Worm (Caenorhabditis elegans) whole organism, L4 larva: ENCODE measurements around the gene W01C8.1.

Source experiments
- D1046.2 ChIP-seq: fragments of 200-800 bp; sonication (Bioruptor generic); IDR thresholded peaks from 2 replicates; pipeline ENCODE4 v1.3.6; 2022; ENCODE audit warnings: missing genetic modification characterization, missing compliant biosample characterization
- F10B5.3 ChIP-seq: sonication (generic microtip); optimal IDR thresholded peaks from 2 replicates; lab custom pipeline; 2016; ENCODE audit warnings: mild to moderate bottlenecking, missing genetic modification characterization, missing compliant biosample characterization
- F26F4.8 ChIP-seq: fragments of 200-800 bp; sonication (Bioruptor generic); conservative IDR thresholded peaks from 2 replicates; pipeline ENCODE4 v1.3.6; 2022; ENCODE audit warnings: missing genetic modification characterization, missing compliant biosample characterization
- F37D6.2 ChIP-seq: sonication (generic microtip); optimal IDR thresholded peaks from 2 replicates; lab custom pipeline; 2016; ENCODE audit warnings: mild to moderate bottlenecking, missing genetic modification characterization, missing compliant biosample characterization
- T20F7.1 ChIP-seq: fragments of 200-800 bp; sonication (Bioruptor generic); optimal IDR thresholded peaks from 2 replicates; lab custom pipeline; 2018; ENCODE audit warnings: mild to moderate bottlenecking, missing genetic modification characterization, missing compliant biosample characterization
- Y5F2A.4 ChIP-seq: fragments of 200-800 bp; sonication (Bioruptor generic); optimal IDR thresholded peaks from 2 replicates; lab custom pipeline; 2018; ENCODE audit warnings: mild to moderate bottlenecking, missing genetic modification characterization, missing compliant biosample characterization
- Y75B8A.6 ChIP-seq: fragments of 200-800 bp; sonication (Bioruptor generic); IDR thresholded peaks from 2 replicates; pipeline ENCODE4 v1.3.6; 2022; ENCODE audit warnings: missing genetic modification reagents, missing genetic modification characterization, missing compliant biosample characterization
- ZK337.2 ChIP-seq: fragments of 200-800 bp; sonication (Bioruptor generic); IDR thresholded peaks from 2 replicates; pipeline ENCODE4 v1.3.6; 2022; ENCODE audit warnings: missing genetic modification reagents, missing genetic modification characterization, missing compliant biosample characterization
- ZK546.5 ChIP-seq, 2 experiments: sonication (generic microtip); optimal IDR thresholded peaks; 2 replicates each; lab custom pipeline; 2017; ENCODE audit warnings: missing biosample characterization in 2 of 2, missing genetic modification characterization in 2 of 2
- aha-1 ChIP-seq: fragments of 150-350 bp; peaks from one replicate; lab custom pipeline; 2014; ENCODE audit warnings: missing biosample characterization, missing genetic modification characterization
- ceh-20 ChIP-seq: fragments of 200-800 bp; sonication (Bioruptor generic); IDR thresholded peaks from 2 replicates; pipeline ENCODE4 v1.3.6; 2022; ENCODE audit warnings: missing genetic modification reagents, missing genetic modification characterization, missing compliant biosample characterization
- ceh-28 ChIP-seq: fragments of 150-350 bp; optimal IDR thresholded peaks from 2 replicates; lab custom pipeline; 2014; ENCODE audit warnings: missing biosample characterization, missing genetic modification reagents, missing genetic modification characterization
- ceh-32 ChIP-seq: sonication (generic microtip); optimal IDR thresholded peaks from 2 replicates; lab custom pipeline; 2016; ENCODE audit warnings: mild to moderate bottlenecking, missing genetic modification characterization, missing compliant biosample characterization; ENCODE audit not compliant: poor library complexity
- ceh-82 ChIP-seq: sonication (generic microtip); optimal IDR thresholded peaks from 2 replicates; lab custom pipeline; 2017; ENCODE audit warnings: missing biosample characterization, missing genetic modification characterization
- ces-1 ChIP-seq: fragments of 150-350 bp; sonication (generic microtip); optimal IDR thresholded peaks from 4 replicates; lab custom pipeline; 2014; ENCODE audit warnings: missing biosample characterization, missing genetic modification reagents, missing genetic modification characterization
- ctbp-1 ChIP-seq: fragments of 200-800 bp; sonication (Bioruptor generic); IDR thresholded peaks from 2 replicates; pipeline ENCODE4 v1.3.6; 2022; ENCODE audit warnings: missing genetic modification reagents, missing genetic modification characterization, missing compliant biosample characterization
- daf-16 ChIP-seq, 3 experiments: sonication (generic microtip); optimal IDR thresholded peaks; 2 replicates each; lab custom pipeline; 2016 to 2017; ENCODE audit warnings: missing genetic modification characterization in 3 of 3, missing genetic modification reagents in 3 of 3, mild to moderate bottlenecking in 2 of 3, missing compliant biosample characterization in 2 of 3, missing biosample characterization in 1 of 3, moderate library complexity in 1 of 3
- daf-8 ChIP-seq: fragments of 200-800 bp; sonication (Bioruptor generic); IDR thresholded peaks from 2 replicates; pipeline ENCODE4 v1.3.6; 2022; ENCODE audit warnings: missing genetic modification characterization, missing compliant biosample characterization
- duxl-1 ChIP-seq: sonication (generic microtip); optimal IDR thresholded peaks from 2 replicates; lab custom pipeline; 2016; ENCODE audit warnings: mild to moderate bottlenecking, missing genetic modification characterization, moderate library complexity, missing compliant biosample characterization; ENCODE audit not compliant: poor library complexity
- dve-1 ChIP-seq: sonication (generic microtip); optimal IDR thresholded peaks from 2 replicates; lab custom pipeline; 2017; ENCODE audit warnings: antibody characterized with exemption, mild to moderate bottlenecking, missing genetic modification characterization, missing compliant biosample characterization; ENCODE audit not compliant: insufficient read depth
- fkh-10 ChIP-seq: fragments of 150-350 bp; optimal IDR thresholded peaks from 2 replicates; lab custom pipeline; 2014; ENCODE audit warnings: missing biosample characterization, missing genetic modification reagents, missing genetic modification characterization
- hmg-1.1 ChIP-seq: fragments of 200-800 bp; sonication (Bioruptor generic); IDR thresholded peaks from 2 replicates; pipeline ENCODE4 v1.3.6; 2022; ENCODE audit warnings: missing genetic modification reagents, missing genetic modification characterization, missing compliant biosample characterization
- jun-1 ChIP-seq: fragments of 150-350 bp; optimal IDR thresholded peaks from 2 replicates; lab custom pipeline; 2014; ENCODE audit warnings: missing biosample characterization, missing genetic modification reagents, missing genetic modification characterization
- lim-7 ChIP-seq: fragments of 200-800 bp; sonication (Bioruptor generic); IDR thresholded peaks from 2 replicates; pipeline ENCODE4 v1.3.6; 2022; ENCODE audit warnings: missing genetic modification characterization, missing compliant biosample characterization
- lin-15B ChIP-seq: fragments of 150-350 bp; sonication (generic microtip); optimal IDR thresholded peaks from 3 replicates; lab custom pipeline; 2014; ENCODE audit warnings: missing biosample characterization, missing genetic modification characterization
- lir-3 ChIP-seq: sonication (generic microtip); optimal IDR thresholded peaks from 2 replicates; lab custom pipeline; 2016; ENCODE audit warnings: mild to moderate bottlenecking, missing genetic modification characterization, missing compliant biosample characterization
- lsy-2 ChIP-seq, 2 experiments: fragments of 150-350 bp in 1 of 2; sonication (generic microtip) in 1 of 2; optimal IDR thresholded peaks; 2 replicates each; lab custom pipeline; 2014 to 2017; ENCODE audit warnings: missing biosample characterization in 2 of 2, missing genetic modification characterization in 2 of 2
- madf-5 ChIP-seq, 2 experiments: fragments of 200-800 bp; sonication (Bioruptor generic); IDR thresholded peaks; 2 replicates each; pipeline ENCODE4 v1.3.6; 2022; ENCODE audit warnings: missing compliant biosample characterization in 2 of 2, missing genetic modification characterization in 2 of 2
- mdt-29 ChIP-seq: fragments of 200-800 bp; sonication (Bioruptor generic); IDR thresholded peaks from 2 replicates; pipeline ENCODE4 v1.3.6; 2022; ENCODE audit warnings: missing genetic modification reagents, missing genetic modification characterization, missing compliant biosample characterization
- mep-1 ChIP-seq: fragments of 150-350 bp; sonication (generic microtip); optimal IDR thresholded peaks from 3 replicates; lab custom pipeline; 2014; ENCODE audit warnings: missing biosample characterization, missing genetic modification characterization
- mes-2 ChIP-seq: sonication (generic microtip); optimal IDR thresholded peaks from 2 replicates; lab custom pipeline; 2016; ENCODE audit warnings: missing genotype, mild to moderate bottlenecking, missing genetic modification characterization, missing compliant biosample characterization; ENCODE audit not compliant: poor library complexity, severe bottlenecking
- nhr-10 ChIP-seq: fragments of 150-350 bp; optimal IDR thresholded peaks from 2 replicates; lab custom pipeline; 2014; ENCODE audit warnings: missing biosample characterization, missing genetic modification characterization
- nhr-111 ChIP-seq: fragments of 200-800 bp; sonication (Bioruptor generic); optimal IDR thresholded peaks from 2 replicates; lab custom pipeline; 2018; ENCODE audit warnings: mild to moderate bottlenecking, missing genetic modification characterization, missing compliant biosample characterization
- nhr-237 ChIP-seq: sonication (generic microtip); optimal IDR thresholded peaks from 2 replicates; lab custom pipeline; 2017; ENCODE audit warnings: missing biosample characterization, missing genetic modification characterization
- nhr-25 ChIP-seq: sonication (generic microtip); optimal IDR thresholded peaks from 2 replicates; lab custom pipeline; 2017; ENCODE audit warnings: missing genetic modification characterization, mild to moderate bottlenecking, missing compliant biosample characterization, antibody characterized with exemption, moderate library complexity, borderline replicate concordance; ENCODE audit not compliant: insufficient read depth
- nhr-28 ChIP-seq: fragments of 150-350 bp; optimal IDR thresholded peaks from 2 replicates; lab custom pipeline; 2014; ENCODE audit warnings: missing biosample characterization, missing genetic modification characterization
- nhr-48 ChIP-seq: sonication (generic microtip); optimal IDR thresholded peaks from 2 replicates; lab custom pipeline; 2016; ENCODE audit warnings: mild to moderate bottlenecking, missing genetic modification characterization, missing compliant biosample characterization
- php-3 ChIP-seq: fragments of 200-800 bp; sonication (Bioruptor generic); IDR thresholded peaks from 2 replicates; pipeline ENCODE4 v1.3.6; 2022; ENCODE audit warnings: missing genetic modification reagents, missing genetic modification characterization, missing compliant biosample characterization
- rbr-2 ChIP-seq: sonication (generic microtip); optimal IDR thresholded peaks from 2 replicates; lab custom pipeline; 2016; ENCODE audit warnings: missing genotype, missing genetic modification characterization, missing compliant biosample characterization
- snpc-4 ChIP-seq: fragments of 150-350 bp; optimal IDR thresholded peaks from 2 replicates; lab custom pipeline; 2014; ENCODE audit warnings: missing biosample characterization, missing genetic modification characterization
- tag-97 ChIP-seq: fragments of 200-800 bp; sonication (Bioruptor generic); IDR thresholded peaks from 2 replicates; pipeline ENCODE4 v1.3.6; 2022; ENCODE audit warnings: missing genetic modification characterization, missing compliant biosample characterization
- tra-1 ChIP-seq: fragments of 200-800 bp; sonication (Bioruptor generic); IDR thresholded peaks from 2 replicates; pipeline ENCODE4 v1.3.6; 2022; ENCODE audit warnings: missing genetic modification reagents, missing genetic modification characterization, missing compliant biosample characterization
- unc-130 ChIP-seq: sonication (generic microtip); optimal IDR thresholded peaks from 2 replicates; lab custom pipeline; 2016; ENCODE audit warnings: missing genetic modification reagents, missing genetic modification characterization, missing compliant biosample characterization
- unc-39 ChIP-seq: sonication (generic microtip); optimal IDR thresholded peaks from 2 replicates; lab custom pipeline; 2017; ENCODE audit warnings: missing biosample characterization, missing genetic modification characterization
- vab-7 ChIP-seq: fragments of 200-800 bp; sonication (Bioruptor generic); IDR thresholded peaks from 2 replicates; pipeline ENCODE4 v1.3.6; 2022; ENCODE audit warnings: missing genetic modification reagents, missing genetic modification characterization, missing compliant biosample characterization
- zag-1 ChIP-seq: fragments of 150-350 bp; optimal IDR thresholded peaks from 2 replicates; lab custom pipeline; 2014; ENCODE audit warnings: missing biosample characterization, missing genetic modification characterization
- zfp-2 ChIP-seq: sonication (generic microtip); optimal IDR thresholded peaks from 2 replicates; lab custom pipeline; 2016; ENCODE audit warnings: mild to moderate bottlenecking, missing genetic modification characterization, missing compliant biosample characterization
- zip-2 ChIP-seq: fragments of 150-350 bp; optimal IDR thresholded peaks from 2 replicates; lab custom pipeline; 2014; ENCODE audit warnings: missing biosample characterization, missing genetic modification characterization

Gene W01C8.1

ce11 chrX:5707809-5708208, 15.6 kb downstream of the W01C8.1 start (continued):
- peak; percentile 78 for TF ChIP-seq F26F4.8 (GFP tag; lab: Robert Waterston, UW)
- TF ChIP-seq vab-7 (GFP tag; lab: Robert Waterston, UW): peak; percentile 94
- no peak for TF ChIP-seq nhr-25
- TF ChIP-seq T20F7.1 (GFP tag; lab: Kevin White, UChicago): no peak
- TF ChIP-seq fkh-10 (GFP tag; lab: Kevin White, UChicago): no peak
- peak; percentile 65 for TF ChIP-seq lir-3 (tag; lab: Kevin White, UChicago)
- TF ChIP-seq unc-130 (GFP tag; lab: Kevin White, UChicago): peak; percentile 69
- TF ChIP-seq madf-5 (GFP tag; IDR thresholded peaks at IDR 0.05; lab: Robert Waterston, UW): peak; percentile 77 to 85; a peak in 2 of 4 replicates
- TF ChIP-seq ceh-20: peak; percentile 82
- peak; percentile 69 for TF ChIP-seq mep-1
- peak; percentile 48; the same call in 1 of the 2 replicates for TF ChIP-seq ZK337.2 (GFP tag; lab: Robert Waterston, UW)
- peak; percentile 78 for TF ChIP-seq mdt-29 (GFP tag; lab: Robert Waterston, UW)
- TF ChIP-seq snpc-4 (tag; lab: Kevin White, UChicago): no peak
- peak; percentile 86; the same call in 1 of the 2 replicates for TF ChIP-seq D1046.2 (GFP tag; lab: Robert Waterston, UW)
- TF ChIP-seq, all 104 proteins: peak for 59

ce11 chrX:5709205-5709604, 17.0 kb downstream of the W01C8.1 start:
- TF ChIP-seq snpc-4 (tag; lab: Kevin White, UChicago) (no peak), ceh-82 (tag; lab: Kevin White, UChicago) (no peak), nhr-10 (tag; lab: Kevin White, UChicago) (no peak), duxl-1 (tag; lab: Kevin White, UChicago) (no peak), daf-16 (GFP tag; optimal IDR thresholded peaks at IDR 0.05; lab: Kevin White, UChicago) (peak in 1 of 2 experiments; percentile 37), daf-16 (tag; optimal IDR thresholded peaks at IDR 0.05; lab: Kevin White, UChicago) (peak; percentile 27), lsy-2 (tag; optimal IDR thresholded peaks at IDR 0.05; lab: Kevin White, UChicago) (no peak), ces-1 (GFP tag; lab: Kevin White, UChicago) (no peak), zip-2 (tag; lab: Kevin White, UChicago) (no peak), F10B5.3 (tag; lab: Kevin White, UChicago) (no peak), hmg-1.1 (GFP tag; lab: Robert Waterston, UW) (no peak), ceh-28 (tag; lab: Kevin White, UChicago) (no peak), lim-7 (GFP tag; lab: Robert Waterston, UW) (peak; percentile 64), nhr-28 (tag; lab: Kevin White, UChicago) (no peak), ZK546.5 (tag; optimal IDR thresholded peaks at IDR 0.05; lab: Kevin White, UChicago) (no peak), aha-1 (tag; lab: Kevin White, UChicago) (peak; percentile 82), lin-15B (no peak), mes-2 (tag; lab: Kevin White, UChicago) (no peak), ZK337.2 (GFP tag; lab: Robert Waterston, UW) (no peak), lir-3 (tag; lab: Kevin White, UChicago) (no peak), nhr-48 (tag; lab: Kevin White, UChicago) (no peak), php-3 (GFP tag; lab: Robert Waterston, UW) (no peak), F37D6.2 (tag; lab: Kevin White, UChicago) (no peak), tra-1 (GFP tag; lab: Robert Waterston, UW) (peak; percentile 28; the same call in 1 of the 2 replicates), Y75B8A.6 (GFP tag; lab: Robert Waterston, UW) (no peak), Y5F2A.4 (no peak), zfp-2 (tag; lab: Kevin White, UChicago) (no peak), dve-1 (tag; lab: Kevin White, UChicago) (peak; percentile 24), nhr-111 (GFP tag; lab: Kevin White, UChicago) (no peak), unc-39 (tag; lab: Kevin White, UChicago) (no peak), jun-1 (tag; lab: Kevin White, UChicago) (no peak), vab-7 (GFP tag; lab: Robert Waterston, UW) (peak; percentile 49; the same call in 1 of the 2 replicates), daf-8 (GFP tag; lab: Robert Waterston, UW) (no peak), nhr-237 (tag; lab: Kevin White, UChicago) (no peak), D1046.2 (GFP tag; lab: Robert Waterston, UW) (no peak; the same call in 1 of the 2 replicates), rbr-2 (tag; lab: Kevin White, UChicago) (no peak), ctbp-1 (GFP tag; lab: Robert Waterston, UW) (no peak), tag-97 (GFP tag; lab: Robert Waterston, UW) (no peak), ceh-32 (tag; lab: Kevin White, UChicago) (no peak), madf-5 (GFP tag; IDR thresholded peaks at IDR 0.05; lab: Robert Waterston, UW) (0 out of 4 replicates have a peak, but pooled peaks of 1 of the 2 experiments have one; percentile 13), zag-1 (tag; lab: Kevin White, UChicago) (no peak)
